Worm (Caenorhabditis elegans): ENCODE results near the gene srw-19.
"Not testable (repeated sequence)": the region's sequence is repeated elsewhere in the genome, so short reads cannot be mapped to it uniquely, and the experiment has no call there.

The srw-19 gene

DNA sequence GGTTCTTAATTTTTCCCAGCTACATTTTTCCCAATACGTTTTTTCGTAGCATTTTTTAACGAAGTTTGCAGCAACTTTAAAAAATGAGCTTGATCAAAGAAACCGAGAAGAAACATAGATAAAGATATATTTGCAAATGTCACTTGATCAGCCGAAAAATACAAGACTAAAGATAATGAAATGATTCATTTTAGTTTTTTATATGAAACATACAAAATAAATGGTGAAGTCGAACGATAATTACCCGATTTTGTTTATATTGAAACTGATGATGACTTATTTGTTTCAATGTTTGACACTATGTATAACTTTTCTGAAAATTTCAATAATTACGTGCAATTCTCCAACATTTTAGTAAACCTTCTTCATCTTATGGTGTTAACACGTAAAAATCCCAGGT lies 12.9 kb downstream of the srw-19 start, which contains the start of gene srw-22:
Gene srw-22, plus strand, starts transcription at position 301 of the 400 bp plus-strand sequence.
- no peak for TF ChIP-seq fkh-10 (GFP tag; optimal IDR thresholded peaks at IDR 0.05)
- TF ChIP-seq mml-1 (tag; optimal IDR thresholded peaks at IDR 0.05), result no peak
- no peak for TF ChIP-seq mdl-1 (tag; optimal IDR thresholded peaks at IDR 0.05)
- no peak for TF ChIP-seq nfya-1 (tag; optimal IDR thresholded peaks at IDR 0.05; ENCODE audit: insufficient read depth)
- no peak for TF ChIP-seq fkh-2 (tag; optimal IDR thresholded peaks at IDR 0.05)
- no peak for TF ChIP-seq lin-15B (tag; optimal IDR thresholded peaks at IDR 0.05)
- TF ChIP-seq fos-1 (tag; optimal IDR thresholded peaks at IDR 0.05), result no peak
- no peak for TF ChIP-seq tbx-2 (tag; optimal IDR thresholded peaks at IDR 0.05)
- no peak for TF ChIP-seq zag-1 (tag; optimal IDR thresholded peaks at IDR 0.05)
- TF ChIP-seq nhr-11 (tag; optimal IDR thresholded peaks at IDR 0.05), result no peak
- TF ChIP-seq jun-1 (tag; optimal IDR thresholded peaks at IDR 0.05), result no peak
- no peak for TF ChIP-seq elt-2 (tag; optimal IDR thresholded peaks at IDR 0.05)
- no peak for TF ChIP-seq daf-12 (tag; optimal IDR thresholded peaks at IDR 0.05)
- no peak for TF ChIP-seq elt-1 (tag; optimal IDR thresholded peaks at IDR 0.05)
- TF ChIP-seq nhr-237 (tag; optimal IDR thresholded peaks at IDR 0.05), result no peak
- TF ChIP-seq ZK546.5 (tag; optimal IDR thresholded peaks at IDR 0.05), result no peak
- no peak for TF ChIP-seq R02D3.7 (tag; optimal IDR thresholded peaks at IDR 0.05)
- no peak for TF ChIP-seq nhr-43 (tag; optimal IDR thresholded peaks at IDR 0.05; ENCODE audit: poor library complexity, severe bottlenecking)
- no peak for TF ChIP-seq aly-2 (tag; optimal IDR thresholded peaks at IDR 0.05)

DNA sequence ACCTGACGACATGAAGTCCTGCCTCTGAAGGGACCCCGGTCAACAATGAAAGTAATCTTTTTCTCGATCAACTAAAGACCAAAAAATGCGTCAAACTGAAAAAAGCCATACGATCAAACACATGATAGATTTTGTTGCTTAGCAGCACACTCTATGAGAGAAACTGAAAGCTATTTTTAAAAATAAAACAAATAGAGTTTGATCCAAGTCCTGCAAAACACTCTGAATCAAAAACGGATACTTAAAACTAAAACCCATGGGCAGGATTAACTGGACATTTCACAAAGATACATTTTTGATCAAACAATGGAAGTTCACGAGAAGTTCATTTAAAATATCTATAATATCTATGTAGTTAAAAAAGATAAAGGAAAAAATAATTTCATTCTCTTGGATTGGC lies 13.8 kb downstream of the srw-19 start, which contains the start of gene T10H4.13:
Gene T10H4.13, minus strand, starts transcription at position 101 of the 400 bp plus-strand sequence.
- TF ChIP-seq nhr-237 (tag; optimal IDR thresholded peaks at IDR 0.05) (no peak), fkh-2 (tag; optimal IDR thresholded peaks at IDR 0.05) (no peak), nhr-25 (tag; optimal IDR thresholded peaks at IDR 0.05) (no peak), nhr-11 (tag; optimal IDR thresholded peaks at IDR 0.05) (no peak), ztf-11 (tag; optimal IDR thresholded peaks at IDR 0.05) (no peak), nfya-1 (tag; optimal IDR thresholded peaks at IDR 0.05; ENCODE audit: insufficient read depth) (no peak), daf-12 (tag; optimal IDR thresholded peaks at IDR 0.05) (no peak), fkh-10 (GFP tag; optimal IDR thresholded peaks at IDR 0.05) (no peak), egl-27 (tag; optimal IDR thresholded peaks at IDR 0.05) (no peak), zag-1 (tag; optimal IDR thresholded peaks at IDR 0.05) (no peak), unc-39 (tag; optimal IDR thresholded peaks at IDR 0.05) (no peak), ZK546.5 (tag; optimal IDR thresholded peaks at IDR 0.05) (no peak), elt-3 (tag; optimal IDR thresholded peaks at IDR 0.05) (no peak), eor-1 (tag; optimal IDR thresholded peaks at IDR 0.05) (no peak), ceh-28 (tag; optimal IDR thresholded peaks at IDR 0.05) (no peak), nhr-12 (tag; optimal IDR thresholded peaks at IDR 0.05) (no peak), ama-1 (optimal IDR thresholded peaks at IDR 0.05) (no peak), lin-15B (tag; optimal IDR thresholded peaks at IDR 0.05) (no peak), ceh-82 (tag; optimal IDR thresholded peaks at IDR 0.05) (no peak), nhr-77 (tag; optimal IDR thresholded peaks at IDR 0.05) (no peak)

DNA sequence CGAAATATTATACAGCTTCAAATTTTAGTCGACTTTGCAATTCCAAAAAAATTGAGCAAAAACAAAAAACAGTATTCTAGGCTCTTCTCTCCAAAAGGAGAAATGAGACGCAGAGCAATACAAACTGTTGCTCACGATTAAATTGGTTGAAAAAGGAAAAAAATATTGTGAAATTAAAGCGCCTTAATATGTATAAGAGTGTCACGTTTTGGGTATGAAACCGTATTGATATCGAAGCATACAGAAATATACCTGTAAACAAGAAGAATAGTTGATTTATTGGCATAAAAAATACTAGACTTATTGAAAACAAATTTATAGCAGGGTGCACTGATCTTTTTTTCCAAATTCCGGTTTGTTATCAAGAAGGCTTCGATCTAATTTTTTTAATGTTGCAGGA lies 15.4 kb downstream of the srw-19 start, which contains the start of gene M01B2.13:
Gene M01B2.13, minus strand, starts transcription at position 101 of the 400 bp plus-strand sequence.
- TF ChIP-seq tbx-2 (tag; optimal IDR thresholded peaks at IDR 0.05) (no peak), nhr-12 (tag; optimal IDR thresholded peaks at IDR 0.05) (no peak), R02D3.7 (tag; optimal IDR thresholded peaks at IDR 0.05) (no peak), ztf-11 (tag; optimal IDR thresholded peaks at IDR 0.05) (no peak), ceh-16 (tag; optimal IDR thresholded peaks at IDR 0.05) (no peak), nhr-77 (tag; optimal IDR thresholded peaks at IDR 0.05) (no peak), nhr-237 (tag; optimal IDR thresholded peaks at IDR 0.05) (no peak)

DNA sequence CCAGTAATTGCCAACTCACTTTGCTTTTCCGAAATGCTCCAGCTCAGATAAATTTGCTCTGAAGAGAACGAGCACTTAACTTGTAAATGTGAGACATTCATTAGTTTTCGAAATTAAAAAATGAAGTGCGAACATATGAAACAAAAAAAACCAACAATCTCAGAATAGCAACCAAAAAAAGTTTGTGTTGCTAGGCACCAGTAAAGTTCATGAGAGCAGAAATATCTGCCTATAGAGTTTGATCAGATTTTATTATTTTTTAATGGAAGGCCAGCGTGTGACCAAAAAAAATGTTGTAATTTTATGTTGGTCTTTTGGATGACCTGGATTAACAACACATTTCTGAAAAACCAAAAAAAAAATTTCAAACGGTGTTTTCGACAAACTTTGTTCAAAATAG lies 17.0 kb downstream of the srw-19 start, which contains the start of gene M01B2.12:
Gene M01B2.12, minus strand, starts transcription at position 101 of the 400 bp plus-strand sequence.
- TF ChIP-seq fkh-2 (tag; optimal IDR thresholded peaks at IDR 0.05) (no peak), jun-1 (tag; optimal IDR thresholded peaks at IDR 0.05) (no peak)

DNA sequence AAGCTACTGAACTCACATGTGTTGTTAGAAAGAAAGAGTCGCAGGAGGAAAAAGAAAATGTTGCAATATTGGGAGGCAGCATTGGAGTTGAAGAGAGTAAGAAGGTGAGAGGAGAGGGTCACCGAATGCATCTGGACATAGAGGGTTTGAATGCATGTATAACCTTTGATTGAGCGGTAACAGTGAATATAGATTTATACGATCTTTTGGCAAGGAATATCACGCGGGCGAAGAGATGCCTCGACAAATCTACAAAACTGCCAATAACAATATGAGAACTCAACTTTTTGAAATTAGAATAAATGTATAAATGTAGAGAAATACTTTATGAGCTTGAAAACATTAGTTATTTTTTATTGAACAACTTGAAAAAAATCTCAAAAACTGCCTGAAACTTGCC lies 18.8 kb downstream of the srw-19 start, which contains the start of gene M01B2.10:
Gene M01B2.10, minus strand, starts transcription at position 101 of the 400 bp plus-strand sequence.
- TF ChIP-seq R02D3.7 (tag; optimal IDR thresholded peaks at IDR 0.05); ama-1 (optimal IDR thresholded peaks at IDR 0.05); nhr-76 (tag; optimal IDR thresholded peaks at IDR 0.05): not testable (repeated sequence)
